Fruit fly (Drosophila melanogaster) Kc167 (cell line): ENCODE data around the gene tgy.

ENCODE experiments used
- Myc ChIP-seq: fragments of >200 bp; optimal IDR thresholded peaks from 2 replicates; lab custom pipeline; 2017; ENCODE audit warnings: missing external identifiers
- h ChIP-seq: fragments of >200 bp; optimal IDR thresholded peaks from 3 replicates; lab custom pipeline; 2018; ENCODE audit warnings: missing external identifiers
- psq ChIP-seq: fragments of >200 bp; optimal IDR thresholded peaks from 2 replicates; lab custom pipeline; 2017; ENCODE audit warnings: missing external identifiers
- ttk ChIP-seq: sonication (Bioruptor generic); optimal IDR thresholded peaks from 2 replicates; lab custom pipeline; 2017; ENCODE audit warnings: missing external identifiers

- TF ChIP-seq h (lab: Kevin White, UChicago) (no peak), psq (lab: Kevin White, UChicago) (no peak), ttk (no peak), Myc (no peak)
Observed at dm6 chrX:19160635-19161407, 33.7 kb upstream of the tgy start.
